Worm (Caenorhabditis elegans) whole organism, L3 larva: ENCODE data around the gene F49E8.8.

ENCODE experiments used
- ZK546.5 ChIP-seq: sonication (generic microtip); optimal IDR thresholded peaks from 2 replicates; lab custom pipeline; 2017; ENCODE audit warnings: missing biosample characterization, missing genetic modification characterization
- ama-1 ChIP-seq: fragments of 150-350 bp; optimal IDR thresholded peaks from 2 replicates; lab custom pipeline; 2018
- jun-1 ChIP-seq: fragments of 150-350 bp; optimal IDR thresholded peaks from 2 replicates; lab custom pipeline; 2014; ENCODE audit warnings: missing biosample characterization, missing genetic modification reagents, missing genetic modification characterization
- nhr-11 ChIP-seq: fragments of 150-350 bp; optimal IDR thresholded peaks from 2 replicates; lab custom pipeline; 2014; ENCODE audit warnings: missing biosample characterization, missing genetic modification characterization
- nhr-12 ChIP-seq: fragments of 150-350 bp; optimal IDR thresholded peaks from 2 replicates; lab custom pipeline; 2014; ENCODE audit warnings: missing biosample characterization, missing genetic modification characterization
- nhr-77 ChIP-seq: fragments of 150-350 bp; optimal IDR thresholded peaks from 2 replicates; lab custom pipeline; 2014; ENCODE audit warnings: missing biosample characterization, missing genetic modification characterization
- pqm-1 ChIP-seq: fragments of 150-350 bp; optimal IDR thresholded peaks from 2 replicates; lab custom pipeline; 2017; ENCODE audit warnings: missing biosample characterization, missing genetic modification characterization, inconsistent platforms
- skn-1 ChIP-seq: fragments of 150-350 bp; optimal IDR thresholded peaks from 2 replicates; lab custom pipeline; 2014; ENCODE audit warnings: missing biosample characterization, missing genetic modification characterization
- tbx-2 ChIP-seq: sonication (generic microtip); optimal IDR thresholded peaks from 2 replicates; lab custom pipeline; 2016; ENCODE audit warnings: mild to moderate bottlenecking, missing genetic modification characterization, missing compliant biosample characterization
- unc-39 ChIP-seq: sonication (generic microtip); optimal IDR thresholded peaks from 4 replicates; lab custom pipeline; 2017; ENCODE audit warnings: missing biosample characterization, missing genetic modification characterization
- ztf-11 ChIP-seq: fragments of 150-350 bp; optimal IDR thresholded peaks from 2 replicates; lab custom pipeline; 2014; ENCODE audit warnings: missing biosample characterization, missing genetic modification characterization

ce11 chrIV:7532360-7532759, 24.1 kb upstream of the F49E8.8 start, which contains the start of gene R05G6.1:
- TF ChIP-seq ztf-11 (no peak), pqm-1 (tag; lab: Kevin White, UChicago) (no peak), nhr-12 (tag; lab: Kevin White, UChicago) (no peak), ZK546.5 (no peak), jun-1 (tag; lab: Kevin White, UChicago) (no peak), ama-1 (no peak), nhr-77 (tag; lab: Kevin White, UChicago) (no peak), skn-1 (tag; lab: Kevin White, UChicago) (no peak), nhr-11 (tag; lab: Kevin White, UChicago) (no peak), tbx-2 (tag; lab: Kevin White, UChicago) (no peak), unc-39 (no peak)
